Worm (Caenorhabditis elegans) whole organism, young adult: Measurements from ENCODE around the gene chil-18.

Experiments used
- B0035.1 ChIP-seq: sonication (generic microtip); optimal IDR thresholded peaks from 2 replicates; lab custom pipeline; 2016; ENCODE audit warnings: missing genetic modification characterization, mild to moderate bottlenecking, missing compliant biosample characterization, missing genotype, missing genetic modification reagents
- C06A6.2 ChIP-seq: fragments of 200-800 bp; sonication (Bioruptor generic); conservative IDR thresholded peaks from 2 replicates; pipeline ENCODE4 v1.3.6; 2022; ENCODE audit warnings: missing genetic modification characterization, missing compliant biosample characterization
- C17E4.6 ChIP-seq: fragments of 200-800 bp; sonication (Bioruptor generic); IDR thresholded peaks from 2 replicates; pipeline ENCODE4 v1.3.6; 2022; ENCODE audit warnings: missing genetic modification reagents, missing genetic modification characterization, missing compliant biosample characterization
- D2030.7 ChIP-seq: fragments of 200-800 bp; sonication (Bioruptor generic); IDR thresholded peaks from 2 replicates; pipeline ENCODE4 v1.3.6; 2022; ENCODE audit warnings: missing genetic modification reagents, missing genetic modification characterization, missing compliant biosample characterization
- F23B12.7 ChIP-seq: sonication (generic microtip); optimal IDR thresholded peaks from 2 replicates; lab custom pipeline; 2017; ENCODE audit warnings: missing genetic modification characterization, mild to moderate bottlenecking, missing compliant biosample characterization, antibody characterized with exemption, moderate library complexity; ENCODE audit not compliant: insufficient read depth
- F33H1.4 ChIP-seq: fragments of 200-800 bp; sonication (Bioruptor generic); IDR thresholded peaks from 2 replicates; pipeline ENCODE4 v1.3.6; 2022; ENCODE audit warnings: missing genetic modification reagents, missing genetic modification characterization, missing compliant biosample characterization
- F39B2.1 ChIP-seq: fragments of 200-800 bp; sonication (Bioruptor generic); IDR thresholded peaks from 2 replicates; pipeline ENCODE4 v1.3.6; 2022; ENCODE audit warnings: missing genetic modification reagents, missing genetic modification characterization, missing compliant biosample characterization
- F52B5.7 ChIP-seq: sonication (generic microtip); optimal IDR thresholded peaks from 2 replicates; lab custom pipeline; 2016; ENCODE audit warnings: mild to moderate bottlenecking, missing genetic modification characterization, missing compliant biosample characterization
- Y53F4B.3 ChIP-seq: fragments of 200-800 bp; sonication (Bioruptor generic); IDR thresholded peaks from 2 replicates; pipeline ENCODE4 v1.3.6; 2022; ENCODE audit warnings: missing genetic modification reagents, missing genetic modification characterization, missing compliant biosample characterization
- Y53G8AR.9 ChIP-seq: fragments of 200-800 bp; sonication (Bioruptor generic); conservative IDR thresholded peaks from 2 replicates; pipeline ENCODE4 v1.3.6; 2022; ENCODE audit warnings: missing genetic modification reagents, missing genetic modification characterization, missing compliant biosample characterization
- Y67H2A.10 ChIP-seq: fragments of 200-800 bp; sonication (Bioruptor generic); conservative IDR thresholded peaks from 2 replicates; pipeline ENCODE4 v1.3.6; 2022; ENCODE audit warnings: missing genetic modification reagents, missing genetic modification characterization, missing compliant biosample characterization
- Y79H2A.3 ChIP-seq: fragments of 200-800 bp; sonication (Bioruptor generic); conservative IDR thresholded peaks from 2 replicates; pipeline ENCODE4 v1.3.6; 2022; ENCODE audit warnings: missing genetic modification reagents, missing genetic modification characterization, missing compliant biosample characterization
- akir-1 ChIP-seq: fragments of 200-800 bp; sonication (Bioruptor generic); optimal IDR thresholded peaks from 2 replicates; lab custom pipeline; 2018; ENCODE audit warnings: mild to moderate bottlenecking, missing genetic modification characterization, moderate library complexity, missing compliant biosample characterization
- aptf-2 ChIP-seq: fragments of 200-800 bp; sonication (Bioruptor generic); conservative IDR thresholded peaks from 2 replicates; pipeline ENCODE4 v1.3.6; 2022; ENCODE audit warnings: missing genetic modification reagents, missing genetic modification characterization, missing compliant biosample characterization
- aptf-3 ChIP-seq: fragments of 200-800 bp; sonication (Bioruptor generic); IDR thresholded peaks from 2 replicates; pipeline ENCODE4 v1.3.6; 2022; ENCODE audit warnings: missing genetic modification characterization, missing compliant biosample characterization
- attf-5 ChIP-seq: fragments of 200-800 bp; sonication (Bioruptor generic); optimal IDR thresholded peaks from 2 replicates; lab custom pipeline; 2018; ENCODE audit warnings: mild to moderate bottlenecking, missing genetic modification characterization, missing compliant biosample characterization
- bed-1 ChIP-seq: fragments of 200-800 bp; sonication (Bioruptor generic); IDR thresholded peaks from 2 replicates; pipeline ENCODE4 v1.3.6; 2022; ENCODE audit warnings: missing genetic modification reagents, missing genetic modification characterization, missing compliant biosample characterization
- ccch-3 ChIP-seq: fragments of 200-800 bp; sonication (Bioruptor generic); optimal IDR thresholded peaks from 2 replicates; lab custom pipeline; 2018; ENCODE audit warnings: mild to moderate bottlenecking, missing genetic modification characterization, missing compliant biosample characterization
- cebp-1 ChIP-seq, 2 experiments: fragments of 200-800 bp in 1 of 2; sonication (Bioruptor generic) in 1 of 2; sonication (generic microtip) in 1 of 2; IDR thresholded peaks in 1 of 2; optimal IDR thresholded peaks in 1 of 2; 2 replicates each; pipeline versions ENCODE4 v1.3.6 to Lab custom; 2017 to 2022; ENCODE audit warnings: missing compliant biosample characterization in 2 of 2, missing genetic modification characterization in 2 of 2, mild to moderate bottlenecking in 1 of 2, missing genetic modification reagents in 1 of 2, moderate library complexity in 1 of 2
- cebp-2 ChIP-seq: fragments of 200-800 bp; sonication (Bioruptor generic); IDR thresholded peaks from 2 replicates; pipeline ENCODE4 v1.3.6; 2022; ENCODE audit warnings: missing genetic modification characterization, missing compliant biosample characterization
- ceh-100 ChIP-seq: fragments of 200-800 bp; sonication (Bioruptor generic); IDR thresholded peaks from 2 replicates; pipeline ENCODE4 v1.3.6; 2022; ENCODE audit warnings: missing genetic modification reagents, missing genetic modification characterization, missing compliant biosample characterization
- egrh-3 ChIP-seq: fragments of 200-800 bp; sonication (Bioruptor generic); IDR thresholded peaks from 2 replicates; pipeline ENCODE4 v1.3.6; 2022; ENCODE audit warnings: missing genetic modification reagents, missing genetic modification characterization, missing compliant biosample characterization
- hlh-26 ChIP-seq: fragments of 200-800 bp; sonication (Bioruptor generic); conservative IDR thresholded peaks from 2 replicates; pipeline ENCODE4 v1.3.6; 2022; ENCODE audit warnings: missing genetic modification reagents, missing genetic modification characterization, missing compliant biosample characterization
- hmg-1.2 ChIP-seq: fragments of 200-800 bp; sonication (Bioruptor generic); IDR thresholded peaks from 2 replicates; pipeline ENCODE4 v1.3.6; 2022; ENCODE audit warnings: missing genetic modification reagents, missing genetic modification characterization, missing compliant biosample characterization
- hrde-1 ChIP-seq: sonication (generic microtip); optimal IDR thresholded peaks from 2 replicates; lab custom pipeline; 2016; ENCODE audit warnings: missing genetic modification characterization, mild to moderate bottlenecking, missing compliant biosample characterization, moderate library complexity, missing genotype, missing genetic modification reagents, borderline replicate concordance
- lin-35 ChIP-seq, 3 experiments: fragments of 150-350 bp in 2 of 3; sonication (generic microtip) in 1 of 3; optimal IDR thresholded peaks; 2 replicates each; lab custom pipeline; 2014 to 2018; ENCODE audit warnings: missing biosample characterization in 3 of 3, missing genetic modification characterization in 3 of 3, missing genetic modification reagents in 3 of 3
- lin-54 ChIP-seq: fragments of 200-800 bp; sonication (Bioruptor generic); optimal IDR thresholded peaks from 2 replicates; lab custom pipeline; 2018; ENCODE audit warnings: mild to moderate bottlenecking, missing genetic modification characterization, missing compliant biosample characterization
- lsl-1 ChIP-seq: fragments of 200-800 bp; sonication (Bioruptor generic); optimal IDR thresholded peaks from 2 replicates; lab custom pipeline; 2018; ENCODE audit warnings: mild to moderate bottlenecking, missing genetic modification characterization, moderate library complexity, missing compliant biosample characterization
- madf-10 ChIP-seq: sonication (generic microtip); optimal IDR thresholded peaks from 2 replicates; lab custom pipeline; 2016; ENCODE audit warnings: mild to moderate bottlenecking, missing genetic modification characterization, missing compliant biosample characterization
- madf-3 ChIP-seq: fragments of 200-800 bp; sonication (Bioruptor generic); IDR thresholded peaks from 2 replicates; pipeline ENCODE4 v1.3.6; 2022; ENCODE audit warnings: missing genetic modification reagents, missing genetic modification characterization, missing compliant biosample characterization
- madf-8 ChIP-seq: fragments of 200-800 bp; sonication (Bioruptor generic); conservative IDR thresholded peaks from 2 replicates; pipeline ENCODE4 v1.3.6; 2022; ENCODE audit warnings: missing genetic modification reagents, missing genetic modification characterization, missing compliant biosample characterization
- nhr-90 ChIP-seq: sonication (generic microtip); optimal IDR thresholded peaks from 2 replicates; lab custom pipeline; 2016; ENCODE audit warnings: missing genotype, mild to moderate bottlenecking, missing genetic modification characterization, missing compliant biosample characterization
- sdz-38 ChIP-seq: sonication (generic microtip); optimal IDR thresholded peaks from 2 replicates; lab custom pipeline; 2016; ENCODE audit warnings: missing genotype, missing genetic modification characterization, missing compliant biosample characterization
- sptf-2 ChIP-seq: fragments of 200-800 bp; sonication (Bioruptor generic); optimal IDR thresholded peaks from 2 replicates; lab custom pipeline; 2018; ENCODE audit warnings: mild to moderate bottlenecking, missing genetic modification characterization, missing compliant biosample characterization
- tlf-1 ChIP-seq: fragments of 200-800 bp; sonication (Bioruptor generic); optimal IDR thresholded peaks from 2 replicates; lab custom pipeline; 2018; ENCODE audit warnings: mild to moderate bottlenecking, missing genetic modification characterization, missing compliant biosample characterization
- xnd-1 ChIP-seq: sonication (generic microtip); optimal IDR thresholded peaks from 2 replicates; lab custom pipeline; 2016; ENCODE audit warnings: missing genotype, missing genetic modification reagents, missing genetic modification characterization, missing compliant biosample characterization
- ztf-26 ChIP-seq: sonication (generic microtip); optimal IDR thresholded peaks from 2 replicates; lab custom pipeline; 2017; ENCODE audit warnings: missing genetic modification characterization, missing compliant biosample characterization

Gene chil-18

ce11 chrII:9426076-9426475 lies 22.0 kb upstream of the chil-18 start, which contains the start of gene M176.10:
TSS of gene M176.10 (minus strand) at chrII:9426176.
- TF ChIP-seq D2030.7 (GFP tag; lab: Robert Waterston, UW) (no peak), aptf-2 (GFP tag; lab: Robert Waterston, UW) (no peak), madf-3 (no peak), sptf-2 (GFP tag; lab: Kevin White, UChicago) (no peak), nhr-90 (no peak), Y53F4B.3 (GFP tag; lab: Robert Waterston, UW) (no peak), F33H1.4 (no peak), hrde-1 (tag; lab: Kevin White, UChicago) (no peak), F23B12.7 (tag; lab: Kevin White, UChicago) (no peak), ceh-100 (GFP tag; lab: Robert Waterston, UW) (no peak), Y53G8AR.9 (GFP tag; lab: Robert Waterston, UW) (no peak), ztf-26 (tag; lab: Kevin White, UChicago) (no peak), tlf-1 (no peak), C06A6.2 (GFP tag; lab: Robert Waterston, UW) (no peak), egrh-3 (GFP tag; lab: Robert Waterston, UW) (no peak), lsl-1 (no peak)

DNA sequence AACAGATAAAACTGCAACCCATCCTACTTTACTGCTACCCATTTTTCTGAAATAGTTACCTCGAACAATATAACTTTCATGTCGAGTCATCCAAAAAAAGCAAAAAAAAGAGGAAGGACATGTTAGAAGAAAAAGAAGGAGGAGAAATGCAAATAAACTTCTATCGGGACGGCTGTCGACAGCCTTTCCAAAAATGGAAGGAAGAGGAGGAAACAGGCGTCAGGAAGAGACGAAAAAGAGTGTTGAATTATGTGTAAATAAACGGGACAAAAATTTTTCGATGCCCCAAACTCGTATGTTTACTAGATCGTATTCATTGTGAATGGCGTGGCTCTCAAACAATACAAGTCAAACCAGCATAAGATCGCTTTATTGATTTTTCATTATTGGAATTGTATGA lies 20.4 kb upstream of the chil-18 start, which contains the start of gene M176.5:
TSS of gene M176.5 (minus strand) at position 101 of the 400 bp plus-strand sequence.
- TF ChIP-seq aptf-3 (GFP tag; lab: Robert Waterston, UW) (no peak), bed-1 (no peak), attf-5 (GFP tag; lab: Kevin White, UChicago) (no peak), Y67H2A.10 (GFP tag; lab: Robert Waterston, UW) (no peak), egrh-3 (GFP tag; lab: Robert Waterston, UW) (no peak), cebp-1 (GFP tag; IDR thresholded peaks at IDR 0.05; lab: Robert Waterston, UW) (no peak), cebp-1 (tag; optimal IDR thresholded peaks at IDR 0.05; lab: Kevin White, UChicago) (no peak)
- TF ChIP-seq, all 124 proteins: peak for 0

DNA sequence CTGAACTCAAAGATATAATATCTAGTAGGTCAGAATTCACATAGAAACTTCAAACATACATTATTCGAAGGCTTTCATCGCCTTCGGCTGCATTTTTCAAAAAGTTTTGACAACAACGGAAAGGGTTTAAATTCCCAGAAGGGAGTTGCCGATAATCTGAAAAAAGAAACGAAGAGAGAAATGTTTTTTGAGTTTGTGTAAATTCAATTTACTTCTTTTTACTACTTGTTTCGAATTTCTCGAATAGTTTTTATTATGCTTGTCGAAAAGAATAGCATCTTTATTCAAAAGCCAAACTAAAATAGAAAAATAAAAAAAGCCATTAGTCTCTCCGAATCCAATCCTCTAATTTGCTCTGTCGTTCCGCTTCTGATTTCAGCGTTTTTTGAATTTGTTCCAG lies 16.9 kb upstream of the chil-18 start:
- TF ChIP-seq bed-1 (no peak), sdz-38 (tag; lab: Kevin White, UChicago) (no peak), B0035.1 (tag; lab: Kevin White, UChicago) (no peak), ccch-3 (no peak), C17E4.6 (GFP tag; lab: Robert Waterston, UW) (no peak), cebp-2 (no peak), hmg-1.2 (no peak), F39B2.1 (GFP tag; lab: Robert Waterston, UW) (no peak), hrde-1 (tag; lab: Kevin White, UChicago) (no peak), lin-54 (GFP tag; lab: Kevin White, UChicago) (no peak), hlh-26 (no peak), Y79H2A.3 (no peak)

- TF ChIP-seq aptf-3 (GFP tag; lab: Robert Waterston, UW), result no peak
- no peak for TF ChIP-seq Y53F4B.3 (GFP tag; lab: Robert Waterston, UW)
- TF ChIP-seq xnd-1 (tag; lab: Kevin White, UChicago), result no peak
- no peak for TF ChIP-seq F39B2.1 (GFP tag; lab: Robert Waterston, UW)
- no peak for TF ChIP-seq madf-10
- TF ChIP-seq F52B5.7 (tag; lab: Kevin White, UChicago), result no peak
- no peak for TF ChIP-seq lin-35 (GFP tag; optimal IDR thresholded peaks at IDR 0.05; lab: Kevin White, UChicago)
- TF ChIP-seq akir-1 (GFP tag; lab: Kevin White, UChicago), result no peak
- no peak for TF ChIP-seq madf-8
Observed at ce11 chrII:9433609-9434008, 14.5 kb upstream of the chil-18 start, which contains the start of gene kin-15. TSS of gene kin-15 (minus strand) at chrII:9433709.
